Worm (Caenorhabditis elegans) whole organism, L1 larva: Measurements from ENCODE around the gene W01A11.7.

Experiments used
- C04F5.9 ChIP-seq: sonication (generic microtip); optimal IDR thresholded peaks from 2 replicates; lab custom pipeline; 2016; ENCODE audit warnings: missing genetic modification characterization, missing compliant biosample characterization
- egl-27 ChIP-seq, 2 experiments: fragments of 150-350 bp in 1 of 2; sonication (generic microtip); optimal IDR thresholded peaks; 3 replicates each; lab custom pipeline; 2017 to 2018; ENCODE audit warnings: missing biosample characterization in 2 of 2, missing genetic modification characterization in 2 of 2, missing genetic modification reagents in 2 of 2
- fkh-10 ChIP-seq: sonication (generic microtip); optimal IDR thresholded peaks from 2 replicates; lab custom pipeline; 2017; ENCODE audit warnings: missing biosample characterization, missing genetic modification reagents, missing genetic modification characterization
- fos-1 ChIP-seq: fragments of 150-350 bp; optimal IDR thresholded peaks from 2 replicates; lab custom pipeline; 2014; ENCODE audit warnings: missing biosample characterization, missing genetic modification characterization
- hpl-2 ChIP-seq: fragments of 150-350 bp; optimal IDR thresholded peaks from 2 replicates; lab custom pipeline; 2014; ENCODE audit warnings: missing biosample characterization, missing genetic modification reagents, missing genetic modification characterization
- lsy-2 ChIP-seq, 2 experiments: fragments of 150-350 bp; optimal IDR thresholded peaks; 2 replicates each; lab custom pipeline; 2014; ENCODE audit warnings: missing biosample characterization in 2 of 2, missing genetic modification characterization in 2 of 2
- nhr-11 ChIP-seq: fragments of 150-350 bp; optimal IDR thresholded peaks from 2 replicates; lab custom pipeline; 2014; ENCODE audit warnings: missing biosample characterization, missing genetic modification characterization
- nhr-12 ChIP-seq: sonication (generic microtip); optimal IDR thresholded peaks from 2 replicates; lab custom pipeline; 2017; ENCODE audit warnings: missing biosample characterization, missing genetic modification characterization
- nhr-237 ChIP-seq: fragments of 150-350 bp; optimal IDR thresholded peaks from 2 replicates; lab custom pipeline; 2014; ENCODE audit warnings: missing biosample characterization, missing genetic modification characterization
- snpc-4 ChIP-seq: fragments of 150-350 bp; optimal IDR thresholded peaks from 2 replicates; lab custom pipeline; 2014; ENCODE audit warnings: missing biosample characterization, missing genetic modification characterization
- unc-62 ChIP-seq: fragments of 150-350 bp; optimal IDR thresholded peaks from 2 replicates; lab custom pipeline; 2014; ENCODE audit warnings: missing biosample characterization, missing genetic modification reagents, missing genetic modification characterization

- TF ChIP-seq nhr-12 (tag; lab: Kevin White, UChicago) (no peak), fos-1 (no peak), lsy-2 (tag; optimal IDR thresholded peaks at IDR 0.05; lab: Kevin White, UChicago) (peak in 1 of 2 experiments; percentile 49), snpc-4 (tag; lab: Kevin White, UChicago) (no peak), hpl-2 (GFP tag; lab: Kevin White, UChicago) (no peak), C04F5.9 (tag; lab: Kevin White, UChicago) (no peak), egl-27 (tag; optimal IDR thresholded peaks at IDR 0.05; lab: Kevin White, UChicago) (no peak), unc-62 (GFP tag; lab: Kevin White, UChicago) (no peak), nhr-11 (no peak), nhr-237 (no peak), fkh-10 (GFP tag; lab: Kevin White, UChicago) (no peak)
Measured at ce11 chrV:6503158-6503557, 2.0 kb downstream of the W01A11.7 start.
